Fruit fly (Drosophila melanogaster) whole organism, embryonic: ENCODE results near the gene mRpL4.

Source experiments
- Atf-2 ChIP-seq: fragments of 200-800 bp; sonication (Bioruptor generic); optimal IDR thresholded peaks from 2 replicates; lab custom pipeline; 2016; ENCODE audit warnings: missing biosample characterization, missing genetic modification characterization
- CG10274 ChIP-seq: fragments of 200-800 bp; sonication (Bioruptor generic); optimal IDR thresholded peaks from 3 replicates; lab custom pipeline; 2017; ENCODE audit warnings: missing biosample characterization, mild to moderate bottlenecking, missing genetic modification characterization
- CG10543 ChIP-seq: fragments of 200-800 bp; sonication (Bioruptor generic); optimal IDR thresholded peaks from 3 replicates; lab custom pipeline; 2017; ENCODE audit warnings: missing biosample characterization, mild to moderate bottlenecking, missing genetic modification characterization, moderate library complexity
- CG11247 ChIP-seq: fragments of 200-800 bp; sonication (Bioruptor generic); IDR thresholded peaks from 2 replicates; pipeline ENCODE4 v1.3.6; 2022; ENCODE audit warnings: missing biosample characterization, missing genetic modification characterization
- CG12236 ChIP-seq: fragments of 200-800 bp; sonication (Bioruptor generic); optimal IDR thresholded peaks from 2 replicates; lab custom pipeline; 2016; ENCODE audit warnings: missing biosample characterization, missing genetic modification characterization
- CG13624 ChIP-seq: fragments of 200-800 bp; sonication (Bioruptor generic); optimal IDR thresholded peaks from 2 replicates; lab custom pipeline; 2016; ENCODE audit warnings: missing biosample characterization, missing genetic modification characterization
- CG15011 ChIP-seq: fragments of 200-800 bp; sonication (Bioruptor generic); optimal IDR thresholded peaks from 3 replicates; lab custom pipeline; 2018; ENCODE audit warnings: missing biosample characterization, mild to moderate bottlenecking, missing genetic modification characterization
- CG1832 ChIP-seq: fragments of 200-800 bp; sonication (Bioruptor generic); optimal IDR thresholded peaks from 2 replicates; lab custom pipeline; 2017; ENCODE audit warnings: missing biosample characterization, mild to moderate bottlenecking, missing genetic modification characterization, inconsistent platforms
- CG18476 ChIP-seq: fragments of 200-800 bp; sonication (Bioruptor generic); optimal IDR thresholded peaks from 2 replicates; lab custom pipeline; 2016; ENCODE audit warnings: missing biosample characterization, mild to moderate bottlenecking, missing genetic modification characterization
- CG2129 ChIP-seq: fragments of 200-800 bp; sonication (Bioruptor generic); IDR thresholded peaks from 2 replicates; pipeline ENCODE4 v1.3.6; 2022; ENCODE audit warnings: missing biosample characterization, missing genetic modification characterization; ENCODE audit not compliant: partially characterized antibody
- CG30431 ChIP-seq: fragments of 200-800 bp; sonication (Bioruptor generic); optimal IDR thresholded peaks from 2 replicates; lab custom pipeline; 2017; ENCODE audit warnings: missing biosample characterization, missing genetic modification characterization
- CG31365 ChIP-seq: fragments of 200-800 bp; sonication (Bioruptor generic); optimal IDR thresholded peaks from 2 replicates; lab custom pipeline; 2018; ENCODE audit warnings: missing biosample characterization, mild to moderate bottlenecking, missing genetic modification characterization
- CG3847 ChIP-seq: fragments of 200-800 bp; sonication (Bioruptor generic); IDR thresholded peaks from 2 replicates; pipeline ENCODE4 v1.3.6; 2022; ENCODE audit warnings: missing biosample characterization, missing genetic modification characterization
- CG6175 ChIP-seq: fragments of 200-800 bp; sonication (Bioruptor generic); IDR thresholded peaks from 3 replicates; pipeline ENCODE4 v1.3.6; 2022; ENCODE audit warnings: missing biosample characterization, missing genetic modification characterization
- CG6791 ChIP-seq: fragments of 200-800 bp; sonication (Bioruptor generic); IDR thresholded peaks from 3 replicates; pipeline ENCODE4 v1.3.6; 2022; ENCODE audit warnings: missing biosample characterization, missing genetic modification characterization; ENCODE audit not compliant: partially characterized antibody
- CG7745 ChIP-seq: fragments of 200-800 bp; sonication (Bioruptor generic); optimal IDR thresholded peaks from 2 replicates; lab custom pipeline; 2018; ENCODE audit warnings: missing biosample characterization, mild to moderate bottlenecking, missing genetic modification characterization, moderate library complexity
- CG7963 ChIP-seq: fragments of 200-800 bp; sonication (Bioruptor generic); IDR thresholded peaks from 3 replicates; pipeline ENCODE4 v1.3.6; 2022; ENCODE audit warnings: missing biosample characterization, missing genetic modification characterization; ENCODE audit not compliant: partially characterized antibody
- CG8924 ChIP-seq: fragments of 200-800 bp; optimal IDR thresholded peaks from 3 replicates; lab custom pipeline; 2019; ENCODE audit warnings: missing biosample characterization, mild to moderate bottlenecking, missing genetic modification characterization, moderate library complexity
- CG9817 ChIP-seq: fragments of 200-800 bp; sonication (Bioruptor generic); optimal IDR thresholded peaks from 2 replicates; lab custom pipeline; 2018; ENCODE audit warnings: missing biosample characterization, mild to moderate bottlenecking, missing genetic modification characterization, moderate library complexity
- E2f2 ChIP-seq: fragments of 200-800 bp; sonication (Bioruptor generic); IDR thresholded peaks from 2 replicates; pipeline ENCODE4 v1.3.6; 2022; ENCODE audit warnings: missing biosample characterization, missing genetic modification characterization
- Lim3 ChIP-seq: fragments of 200-800 bp; sonication (Bioruptor generic); IDR thresholded peaks from 2 replicates; pipeline ENCODE4 v1.3.6; 2022; ENCODE audit warnings: missing biosample characterization, missing genetic modification characterization
- Meics ChIP-seq: fragments of 200-800 bp; sonication (Bioruptor generic); optimal IDR thresholded peaks from 2 replicates; lab custom pipeline; 2017; ENCODE audit warnings: missing biosample characterization, mild to moderate bottlenecking, missing genetic modification characterization
- Myb ChIP-seq: fragments of 200-800 bp; sonication (Bioruptor generic); optimal IDR thresholded peaks from 2 replicates; lab custom pipeline; 2016; ENCODE audit warnings: missing biosample characterization, missing genetic modification characterization
- NfI ChIP-seq: fragments of 200-800 bp; sonication (Bioruptor generic); optimal IDR thresholded peaks from 3 replicates; lab custom pipeline; 2018; ENCODE audit warnings: missing biosample characterization, mild to moderate bottlenecking, missing genetic modification characterization, moderate library complexity
- Scr ChIP-seq: fragments of 200-800 bp; sonication (Bioruptor generic); IDR thresholded peaks from 2 replicates; pipeline ENCODE4 v1.3.6; 2022; ENCODE audit warnings: missing biosample characterization, missing genetic modification characterization; ENCODE audit not compliant: partially characterized antibody
- Sox100B ChIP-seq: fragments of 200-800 bp; sonication (Bioruptor generic); optimal IDR thresholded peaks from 3 replicates; lab custom pipeline; 2018; ENCODE audit warnings: missing biosample characterization, mild to moderate bottlenecking, missing genetic modification characterization
- Ssrp ChIP-seq: fragments of 200-800 bp; sonication (Bioruptor generic); optimal IDR thresholded peaks from 2 replicates; lab custom pipeline; 2018; ENCODE audit warnings: missing biosample characterization, mild to moderate bottlenecking, missing genetic modification characterization, moderate library complexity
- Stat92E ChIP-seq, 3 experiments: fragments of >200 bp in 2 of 3; fragments of 200-800 bp in 1 of 3; sonication (Bioruptor generic) in 1 of 3; optimal IDR thresholded peaks; 2 replicates each; lab custom pipeline; 2017 to 2019; ENCODE audit warnings: missing biosample characterization in 3 of 3, missing genetic modification characterization in 3 of 3, mild to moderate bottlenecking in 1 of 3, moderate library complexity in 1 of 3
- Xrp1 ChIP-seq: fragments of 200-800 bp; sonication (Bioruptor generic); IDR thresholded peaks from 2 replicates; pipeline ENCODE4 v1.3.6; 2022; ENCODE audit warnings: missing biosample characterization, missing genetic modification characterization
- aop ChIP-seq: fragments of 200-800 bp; sonication (Bioruptor generic); IDR thresholded peaks from 2 replicates; pipeline ENCODE4 v1.3.6; 2022; ENCODE audit warnings: missing biosample characterization, missing genetic modification characterization
- bab2 ChIP-seq: fragments of 200-800 bp; sonication (Bioruptor generic); optimal IDR thresholded peaks from 2 replicates; lab custom pipeline; 2016; ENCODE audit warnings: missing biosample characterization, missing genetic modification characterization
- cad ChIP-seq: fragments of >200 bp; optimal IDR thresholded peaks from 2 replicates; lab custom pipeline; 2017; ENCODE audit warnings: missing biosample characterization, missing genetic modification characterization
- cwo ChIP-seq: fragments of 200-800 bp; sonication (Bioruptor generic); optimal IDR thresholded peaks from 3 replicates; lab custom pipeline; 2017; ENCODE audit warnings: missing biosample characterization, missing genetic modification characterization, mild to moderate bottlenecking, moderate library complexity, missing genetic modification reagents
- da ChIP-seq: fragments of 200-800 bp; sonication (Bioruptor generic); optimal IDR thresholded peaks from 2 replicates; lab custom pipeline; 2016; ENCODE audit warnings: missing biosample characterization, missing genetic modification characterization
- dmrt11E ChIP-seq: fragments of 200-800 bp; sonication (Bioruptor generic); optimal IDR thresholded peaks from 3 replicates; lab custom pipeline; 2018; ENCODE audit warnings: missing biosample characterization, mild to moderate bottlenecking, missing genetic modification characterization, moderate library complexity
- dmrt99B ChIP-seq: fragments of 200-800 bp; sonication (Bioruptor generic); optimal IDR thresholded peaks from 2 replicates; lab custom pipeline; 2018; ENCODE audit warnings: missing biosample characterization, mild to moderate bottlenecking, missing genetic modification characterization, moderate library complexity
- fd3F ChIP-seq: fragments of 200-800 bp; sonication (Bioruptor generic); optimal IDR thresholded peaks from 2 replicates; lab custom pipeline; 2018; ENCODE audit warnings: missing biosample characterization, mild to moderate bottlenecking, missing genetic modification characterization, moderate library complexity
- ham ChIP-seq: fragments of 200-800 bp; sonication (Bioruptor generic); IDR thresholded peaks from 2 replicates; pipeline ENCODE4 v1.3.6; 2022; ENCODE audit warnings: missing biosample characterization, missing genetic modification characterization
- her ChIP-seq: fragments of 200-800 bp; sonication (Bioruptor generic); optimal IDR thresholded peaks from 2 replicates; lab custom pipeline; 2016; ENCODE audit warnings: missing biosample characterization, missing genetic modification characterization
- mirr ChIP-seq: fragments of 200-800 bp; sonication (Bioruptor generic); optimal IDR thresholded peaks from 3 replicates; lab custom pipeline; 2018; ENCODE audit warnings: missing biosample characterization, mild to moderate bottlenecking, missing genetic modification characterization
- nerfin-1 ChIP-seq: fragments of 200-800 bp; sonication (Bioruptor generic); optimal IDR thresholded peaks from 3 replicates; lab custom pipeline; 2019; ENCODE audit warnings: missing biosample characterization, mild to moderate bottlenecking, missing genetic modification characterization, moderate library complexity
- nerfin-2 ChIP-seq: fragments of 200-800 bp; sonication (Bioruptor generic); IDR thresholded peaks from 2 replicates; pipeline ENCODE4 v1.3.6; 2022; ENCODE audit warnings: missing biosample characterization, missing genetic modification characterization; ENCODE audit not compliant: partially characterized antibody
- schlank ChIP-seq: fragments of 200-800 bp; sonication (Bioruptor generic); optimal IDR thresholded peaks from 2 replicates; lab custom pipeline; 2018; ENCODE audit warnings: missing biosample characterization, mild to moderate bottlenecking, missing genetic modification characterization
- sima ChIP-seq: fragments of 200-800 bp; sonication (Bioruptor generic); optimal IDR thresholded peaks from 2 replicates; lab custom pipeline; 2016; ENCODE audit warnings: missing biosample characterization, missing genetic modification characterization
- tap ChIP-seq: fragments of 200-800 bp; optimal IDR thresholded peaks from 3 replicates; lab custom pipeline; 2019; ENCODE audit warnings: missing biosample characterization, mild to moderate bottlenecking, missing genetic modification characterization, moderate library complexity
- toy ChIP-seq: fragments of 200-800 bp; sonication (Bioruptor generic); IDR thresholded peaks from 2 replicates; pipeline ENCODE4 v1.3.6; 2022; ENCODE audit warnings: missing biosample characterization, missing genetic modification characterization
- unpg ChIP-seq: fragments of 200-800 bp; sonication (Bioruptor generic); optimal IDR thresholded peaks from 3 replicates; lab custom pipeline; 2018; ENCODE audit warnings: missing biosample characterization, mild to moderate bottlenecking, missing genetic modification characterization, moderate library complexity
- vnd ChIP-seq: fragments of 200-800 bp; sonication (Bioruptor generic); IDR thresholded peaks from 3 replicates; pipeline ENCODE4 v1.3.6; 2022; ENCODE audit warnings: missing biosample characterization, missing genetic modification characterization; ENCODE audit not compliant: partially characterized antibody
- wor ChIP-seq: fragments of 200-800 bp; sonication (Bioruptor generic); IDR thresholded peaks from 2 replicates; pipeline ENCODE4 v1.3.6; 2022; ENCODE audit warnings: missing biosample characterization, missing genetic modification characterization
- yki ChIP-seq: fragments of >200 bp; optimal IDR thresholded peaks from 3 replicates; lab custom pipeline; 2018

The mRpL4 gene

dm6 chr2L:16329102-16329520 is at the start of gene mRpL4 (continued):
- TF ChIP-seq E2f2 (GFP tag; lab: Robert Waterston, UW) (peak; percentile 53; the same call in 1 of the 2 replicates), Meics (GFP tag; lab: Kevin White, UChicago) (peak; percentile 100), Myb (peak; percentile 55), CG13624 (GFP tag; lab: Kevin White, UChicago) (peak; percentile 69), her (GFP tag; lab: Kevin White, UChicago) (peak; percentile 66), CG30431 (no peak), Atf-2 (GFP tag; lab: Kevin White, UChicago) (peak; percentile 40), bab2 (peak; percentile 70), unpg (GFP tag; lab: Kevin White, UChicago) (peak; percentile 60), NfI (GFP tag; lab: Kevin White, UChicago) (peak; percentile 69), yki (lab: Kevin White, UChicago) (no peak), CG9817 (tag; lab: Kevin White, UChicago) (peak; percentile 54), CG7745 (tag; lab: Kevin White, UChicago) (no peak), vnd (peak; percentile 98), Lim3 (GFP tag; lab: Robert Waterston, UW) (no peak), CG6175 (GFP tag; lab: Robert Waterston, UW) (0 out of 3 replicates have a peak, but pooled peaks have one; percentile 29), cad (GFP tag; lab: Kevin White, UChicago) (no peak), nerfin-1 (tag; lab: Kevin White, UChicago) (no peak), wor (GFP tag; lab: Robert Waterston, UW) (no peak), aop (GFP tag; lab: Robert Waterston, UW) (no peak), CG2129 (GFP tag; lab: Robert Waterston, UW) (peak; percentile 91), CG31365 (no peak), CG10274 (GFP tag; lab: Kevin White, UChicago) (no peak), ham (GFP tag; lab: Robert Waterston, UW) (no peak), cwo (GFP tag; lab: Kevin White, UChicago) (no peak), Scr (GFP tag; lab: Robert Waterston, UW) (peak; percentile 99), mirr (no peak), da (GFP tag; lab: Kevin White, UChicago) (no peak), CG12236 (GFP tag; lab: Kevin White, UChicago) (peak; percentile 2), CG6791 (GFP tag; lab: Robert Waterston, UW) (peak; percentile 99), Stat92E (GFP tag; optimal IDR thresholded peaks at IDR 0.05; lab: Kevin White, UChicago) (no peak), dmrt11E (peak; percentile 46), tap (peak; percentile 37), Ssrp (tag; lab: Kevin White, UChicago) (peak; percentile 42), toy (GFP tag; lab: Robert Waterston, UW) (no peak), CG1832 (GFP tag; lab: Kevin White, UChicago) (no peak), dmrt99B (tag; lab: Kevin White, UChicago) (no peak), sima (GFP tag; lab: Kevin White, UChicago) (peak; percentile 12), CG18476 (GFP tag; lab: Kevin White, UChicago) (peak; percentile 43), Xrp1 (GFP tag; lab: Robert Waterston, UW) (peak; percentile 74), CG10543 (peak; percentile 25), CG7963 (peak; percentile 95), schlank (tag; lab: Kevin White, UChicago) (peak; percentile 5), CG3847 (GFP tag; lab: Robert Waterston, UW) (peak; percentile 66), CG11247 (GFP tag; lab: Robert Waterston, UW) (peak; percentile 70), nerfin-2 (GFP tag; lab: Robert Waterston, UW) (peak; percentile 98), CG15011 (no peak), fd3F (peak; percentile 22), CG8924 (tag; lab: Kevin White, UChicago) (peak; percentile 57), Sox100B (GFP tag; lab: Kevin White, UChicago) (peak; percentile 30)
